Fruit fly (Drosophila melanogaster) whole organism, embryonic: ENCODE results near the gene Tm1.

Source experiments
- ATbp ChIP-seq: fragments of 200-800 bp; sonication (Bioruptor generic); optimal IDR thresholded peaks from 2 replicates; lab custom pipeline; 2017; ENCODE audit warnings: missing biosample characterization, mild to moderate bottlenecking, missing genetic modification characterization, missing genetic modification reagents
- Atf6 ChIP-seq: fragments of 200-800 bp; sonication (Bioruptor generic); IDR thresholded peaks from 2 replicates; pipeline ENCODE4 v1.3.6; 2022; ENCODE audit warnings: missing biosample characterization, missing genetic modification characterization
- Bdp1 ChIP-seq: fragments of 200-800 bp; sonication (Bioruptor generic); optimal IDR thresholded peaks from 3 replicates; lab custom pipeline; 2016; ENCODE audit warnings: missing biosample characterization, missing genetic modification characterization
- Bteb2 ChIP-seq: fragments of 200-800 bp; sonication (Bioruptor generic); optimal IDR thresholded peaks from 2 replicates; lab custom pipeline; 2016; ENCODE audit warnings: missing biosample characterization, missing genetic modification characterization
- CG10267 ChIP-seq: fragments of 200-800 bp; sonication (Bioruptor generic); optimal IDR thresholded peaks from 2 replicates; lab custom pipeline; 2018; ENCODE audit warnings: missing biosample characterization, mild to moderate bottlenecking, missing genetic modification characterization, moderate library complexity
- CG11398 ChIP-seq: fragments of 200-800 bp; sonication (Bioruptor generic); optimal IDR thresholded peaks from 2 replicates; lab custom pipeline; 2016; ENCODE audit warnings: missing biosample characterization, missing genetic modification characterization
- CG12219 ChIP-seq: fragments of 200-800 bp; sonication (Bioruptor generic); optimal IDR thresholded peaks from 3 replicates; lab custom pipeline; 2018; ENCODE audit warnings: missing biosample characterization, mild to moderate bottlenecking, missing genetic modification characterization
- CG12299 ChIP-seq: fragments of 200-800 bp; sonication (Bioruptor generic); optimal IDR thresholded peaks from 2 replicates; lab custom pipeline; 2018; ENCODE audit warnings: missing biosample characterization, mild to moderate bottlenecking, missing genetic modification characterization
- CG13894 ChIP-seq: fragments of 200-800 bp; sonication (Bioruptor generic); optimal IDR thresholded peaks from 3 replicates; lab custom pipeline; 2018; ENCODE audit warnings: missing biosample characterization, mild to moderate bottlenecking, missing genetic modification characterization, moderate library complexity
- CG15269 ChIP-seq: fragments of 200-800 bp; sonication (Bioruptor generic); optimal IDR thresholded peaks from 2 replicates; lab custom pipeline; 2018; ENCODE audit warnings: missing biosample characterization, mild to moderate bottlenecking, missing genetic modification characterization, moderate library complexity
- CG15601 ChIP-seq: fragments of 200-800 bp; sonication (Bioruptor generic); optimal IDR thresholded peaks from 3 replicates; lab custom pipeline; 2019; ENCODE audit warnings: missing biosample characterization, mild to moderate bottlenecking, missing genetic modification characterization, moderate library complexity
- CG17361 ChIP-seq: fragments of 200-800 bp; sonication (Bioruptor generic); IDR thresholded peaks from 3 replicates; pipeline ENCODE4 v1.3.6; 2022; ENCODE audit warnings: missing biosample characterization, missing genetic modification characterization
- CG3847 ChIP-seq: fragments of 200-800 bp; sonication (Bioruptor generic); IDR thresholded peaks from 2 replicates; pipeline ENCODE4 v1.3.6; 2022; ENCODE audit warnings: missing biosample characterization, missing genetic modification characterization
- CG4282 ChIP-seq: fragments of 200-800 bp; sonication (Bioruptor generic); optimal IDR thresholded peaks from 2 replicates; lab custom pipeline; 2016; ENCODE audit warnings: missing biosample characterization, missing genetic modification characterization
- CG4360 ChIP-seq: fragments of 200-800 bp; sonication (Bioruptor generic); IDR thresholded peaks from 2 replicates; pipeline ENCODE4 v1.3.6; 2022; ENCODE audit warnings: missing biosample characterization, missing genetic modification characterization
- CG6654 ChIP-seq: fragments of 200-800 bp; sonication (Bioruptor generic); optimal IDR thresholded peaks from 2 replicates; lab custom pipeline; 2017; ENCODE audit warnings: missing biosample characterization, mild to moderate bottlenecking, missing genetic modification characterization
- CG6765 ChIP-seq: fragments of 200-800 bp; sonication (Bioruptor generic); optimal IDR thresholded peaks from 3 replicates; lab custom pipeline; 2017; ENCODE audit warnings: missing biosample characterization, mild to moderate bottlenecking, missing genetic modification characterization
- CG7271 ChIP-seq: fragments of 200-800 bp; sonication (Bioruptor generic); optimal IDR thresholded peaks from 2 replicates; lab custom pipeline; 2018; ENCODE audit warnings: missing biosample characterization, mild to moderate bottlenecking, missing genetic modification characterization, moderate library complexity
- CG7556 ChIP-seq: fragments of 200-800 bp; sonication (Bioruptor generic); optimal IDR thresholded peaks from 2 replicates; lab custom pipeline; 2017; ENCODE audit warnings: missing biosample characterization, mild to moderate bottlenecking, missing genetic modification characterization
- CG8281 ChIP-seq: fragments of 200-800 bp; sonication (Bioruptor generic); optimal IDR thresholded peaks from 2 replicates; lab custom pipeline; 2018; ENCODE audit warnings: missing biosample characterization, mild to moderate bottlenecking, missing genetic modification characterization, moderate library complexity
- CG9876 ChIP-seq: fragments of 200-800 bp; sonication (Bioruptor generic); optimal IDR thresholded peaks from 2 replicates; lab custom pipeline; 2016; ENCODE audit warnings: missing biosample characterization, missing genetic modification characterization
- CTCF ChIP-seq: fragments of 200-800 bp; sonication (Bioruptor generic); optimal IDR thresholded peaks from 2 replicates; lab custom pipeline; 2017; ENCODE audit warnings: missing biosample characterization, mild to moderate bottlenecking, missing genetic modification characterization, moderate library complexity
- Camta ChIP-seq: fragments of 200-800 bp; sonication (Bioruptor generic); optimal IDR thresholded peaks from 2 replicates; lab custom pipeline; 2016; ENCODE audit warnings: missing biosample characterization, missing genetic modification characterization
- CrebB ChIP-seq: fragments of 200-800 bp; sonication (Bioruptor generic); optimal IDR thresholded peaks from 3 replicates; lab custom pipeline; 2018; ENCODE audit warnings: missing biosample characterization, mild to moderate bottlenecking, missing genetic modification characterization
- Dad ChIP-seq: fragments of 200-800 bp; sonication (Bioruptor generic); optimal IDR thresholded peaks from 3 replicates; lab custom pipeline; 2016; ENCODE audit warnings: missing biosample characterization, missing genetic modification characterization
- Fer1 ChIP-seq: fragments of 200-800 bp; sonication (Bioruptor generic); optimal IDR thresholded peaks from 2 replicates; lab custom pipeline; 2017; ENCODE audit warnings: missing biosample characterization, mild to moderate bottlenecking, missing genetic modification characterization
- Kr ChIP-seq: fragments of 200-800 bp; sonication (Bioruptor generic); optimal IDR thresholded peaks from 2 replicates; lab custom pipeline; 2017; ENCODE audit warnings: missing biosample characterization, mild to moderate bottlenecking, missing genetic modification characterization
- MBD-R2 ChIP-seq: fragments of 200-800 bp; sonication (Bioruptor generic); IDR thresholded peaks from 2 replicates; pipeline ENCODE4 v1.3.6; 2022; ENCODE audit warnings: missing biosample characterization, missing genetic modification characterization
- Nf-YB ChIP-seq: fragments of 200-800 bp; sonication (Bioruptor generic); optimal IDR thresholded peaks from 3 replicates; lab custom pipeline; 2019; ENCODE audit warnings: missing biosample characterization, mild to moderate bottlenecking, missing genetic modification characterization, moderate library complexity
- Oaz ChIP-seq: fragments of 200-800 bp; sonication (Bioruptor generic); IDR thresholded peaks from 2 replicates; pipeline ENCODE4 v1.3.6; 2022; ENCODE audit warnings: missing biosample characterization, missing genetic modification characterization
- PHDP ChIP-seq: fragments of 200-800 bp; sonication (Bioruptor generic); optimal IDR thresholded peaks from 3 replicates; lab custom pipeline; 2018; ENCODE audit warnings: missing biosample characterization, mild to moderate bottlenecking, missing genetic modification characterization, moderate library complexity
- Scr ChIP-seq: fragments of 200-800 bp; sonication (Bioruptor generic); IDR thresholded peaks from 2 replicates; pipeline ENCODE4 v1.3.6; 2022; ENCODE audit warnings: missing biosample characterization, missing genetic modification characterization; ENCODE audit not compliant: partially characterized antibody
- Sox102F ChIP-seq: fragments of 200-800 bp; sonication (Bioruptor generic); optimal IDR thresholded peaks from 2 replicates; lab custom pipeline; 2018; ENCODE audit warnings: missing biosample characterization, mild to moderate bottlenecking, missing genetic modification characterization, moderate library complexity
- Sry-δ ChIP-seq: fragments of 200-800 bp; sonication (Bioruptor generic); optimal IDR thresholded peaks from 2 replicates; lab custom pipeline; 2016; ENCODE audit warnings: missing biosample characterization, missing genetic modification characterization
- Ssrp ChIP-seq: fragments of 200-800 bp; sonication (Bioruptor generic); optimal IDR thresholded peaks from 2 replicates; lab custom pipeline; 2018; ENCODE audit warnings: missing biosample characterization, mild to moderate bottlenecking, missing genetic modification characterization, moderate library complexity
- TFAM ChIP-seq: fragments of 200-800 bp; sonication (Bioruptor generic); optimal IDR thresholded peaks from 2 replicates; lab custom pipeline; 2017; ENCODE audit warnings: missing biosample characterization, missing genetic modification characterization, inconsistent platforms
- bbx ChIP-seq: fragments of 200-800 bp; sonication (Bioruptor generic); IDR thresholded peaks from 2 replicates; pipeline ENCODE4 v1.3.6; 2022; ENCODE audit warnings: missing biosample characterization, missing genetic modification characterization; ENCODE audit not compliant: partially characterized antibody
- ci ChIP-seq: fragments of 200-800 bp; sonication (Bioruptor generic); IDR thresholded peaks from 3 replicates; pipeline ENCODE4 v1.3.6; 2022; ENCODE audit warnings: missing biosample characterization, missing genetic modification characterization
- en ChIP-seq: fragments of 200-800 bp; sonication (Bioruptor generic); optimal IDR thresholded peaks from 2 replicates; lab custom pipeline; 2016; ENCODE audit warnings: missing biosample characterization, missing genetic modification characterization
- fd102C ChIP-seq: fragments of 200-800 bp; sonication (Bioruptor generic); optimal IDR thresholded peaks from 2 replicates; lab custom pipeline; 2018; ENCODE audit warnings: missing biosample characterization, mild to moderate bottlenecking, missing genetic modification characterization, moderate library complexity
- fd64A ChIP-seq: fragments of 200-800 bp; sonication (Bioruptor generic); optimal IDR thresholded peaks from 3 replicates; lab custom pipeline; 2018; ENCODE audit warnings: missing biosample characterization, mild to moderate bottlenecking, missing genetic modification characterization
- ham ChIP-seq: fragments of 200-800 bp; sonication (Bioruptor generic); IDR thresholded peaks from 2 replicates; pipeline ENCODE4 v1.3.6; 2022; ENCODE audit warnings: missing biosample characterization, missing genetic modification characterization
- hb ChIP-seq: fragments of 200-800 bp; sonication (Bioruptor generic); IDR thresholded peaks from 3 replicates; pipeline ENCODE4 v1.3.6; 2022; ENCODE audit warnings: missing biosample characterization, missing genetic modification characterization; ENCODE audit not compliant: partially characterized antibody
- kah ChIP-seq: fragments of 200-800 bp; sonication (Bioruptor generic); optimal IDR thresholded peaks from 2 replicates; lab custom pipeline; 2018; ENCODE audit warnings: missing biosample characterization, mild to moderate bottlenecking, missing genetic modification characterization
- mam ChIP-seq: fragments of 200-800 bp; sonication (Bioruptor generic); optimal IDR thresholded peaks from 3 replicates; lab custom pipeline; 2016; ENCODE audit warnings: missing biosample characterization, missing genetic modification characterization
- pan ChIP-seq, 4 experiments: fragments of >200 bp in 3 of 4; fragments of 200-800 bp in 1 of 4; sonication (Bioruptor generic) in 1 of 4; optimal IDR thresholded peaks in 3 of 4; IDR thresholded peaks in 1 of 4; 2 replicates each; pipeline versions ENCODE4 v1.3.6 to Lab custom; 2017 to 2022; ENCODE audit warnings: missing biosample characterization in 2 of 4, missing genetic modification characterization in 2 of 4, mixed read lengths in 1 of 4
- pho ChIP-seq: fragments of 200-800 bp; sonication (Bioruptor generic); optimal IDR thresholded peaks from 2 replicates; lab custom pipeline; 2016; ENCODE audit warnings: missing biosample characterization, missing genetic modification characterization
- pum ChIP-seq: fragments of 200-800 bp; sonication (Bioruptor generic); optimal IDR thresholded peaks from 2 replicates; lab custom pipeline; 2016; ENCODE audit warnings: missing biosample characterization, missing genetic modification characterization
- sug ChIP-seq: fragments of 200-800 bp; optimal IDR thresholded peaks from 2 replicates; lab custom pipeline; 2019; ENCODE audit warnings: missing biosample characterization, mild to moderate bottlenecking, missing genetic modification characterization, moderate library complexity
- z ChIP-seq: fragments of 200-800 bp; sonication (Bioruptor generic); IDR thresholded peaks from 3 replicates; pipeline ENCODE4 v1.3.6; 2022; ENCODE audit warnings: missing biosample characterization, missing genetic modification characterization
- zen2 ChIP-seq: fragments of 200-800 bp; sonication (Bioruptor generic); IDR thresholded peaks from 3 replicates; pipeline ENCODE4 v1.3.6; 2022; ENCODE audit warnings: missing biosample characterization, missing genetic modification characterization; ENCODE audit not compliant: partially characterized antibody

Tm1 gene

DNA sequence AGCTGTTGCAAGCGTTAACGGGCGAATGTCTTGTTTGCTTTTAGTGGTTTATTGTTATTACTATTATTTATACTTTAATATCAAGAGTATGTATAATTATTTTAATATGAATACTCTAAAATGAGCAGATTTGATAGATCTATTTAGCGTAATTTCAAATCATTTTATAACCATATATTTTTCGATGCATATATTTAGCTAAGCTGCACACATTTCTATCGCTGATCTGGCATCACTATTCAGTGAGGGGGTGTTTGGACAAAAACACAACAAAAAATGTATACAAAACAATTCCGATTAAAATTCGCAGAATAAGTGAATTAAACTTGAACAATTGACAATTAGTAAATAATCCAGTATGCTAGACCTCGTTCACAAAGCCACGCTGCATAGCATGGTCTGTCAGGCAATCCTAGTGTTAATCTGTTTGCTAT, 73.0 kb downstream of the Tm1 start, which contains the start of the genes Trs33 and Tmtc4 (continued):
- TF ChIP-seq fd102C (GFP tag; lab: Kevin White, UChicago) (no peak), pho (GFP tag; lab: Kevin White, UChicago) (no peak), en (no peak), mam (GFP tag; lab: Kevin White, UChicago) (no peak), CG12299 (peak; percentile 8), Dad (GFP tag; lab: Kevin White, UChicago) (no peak), MBD-R2 (GFP tag; lab: Robert Waterston, UW) (peak; percentile 93), ATbp (GFP tag; lab: Kevin White, UChicago) (no peak), pum (GFP tag; lab: Kevin White, UChicago) (no peak), bbx (peak; percentile 16; the same call in 1 of the 2 replicates), Ssrp (tag; lab: Kevin White, UChicago) (no peak), CG12219 (GFP tag; lab: Kevin White, UChicago) (no peak), CG15601 (tag; lab: Kevin White, UChicago) (peak; percentile 31), CG7271 (tag; lab: Kevin White, UChicago) (no peak), Sry-δ (no peak), kah (no peak), PHDP (tag; lab: Kevin White, UChicago) (peak; percentile 51), CG7556 (GFP tag; lab: Kevin White, UChicago) (peak; percentile 34), CrebB (tag; lab: Kevin White, UChicago) (no peak), Nf-YB (no peak), CG4360 (peak; percentile 41; the same call in 1 of the 2 replicates), CG3847 (GFP tag; lab: Robert Waterston, UW) (no peak), Scr (GFP tag; lab: Robert Waterston, UW) (peak; percentile 33; the same call in 1 of the 2 replicates), ci (GFP tag; lab: Robert Waterston, UW) (no peak), CG15269 (peak; percentile 59), CG6654 (GFP tag; lab: Kevin White, UChicago) (no peak), Kr (GFP tag; lab: Kevin White, UChicago) (no peak), CG4282 (no peak), Bteb2 (GFP tag; lab: Kevin White, UChicago) (no peak), Fer1 (GFP tag; lab: Kevin White, UChicago) (peak; percentile 56), CG13894 (no peak), Atf6 (no peak), ham (GFP tag; lab: Robert Waterston, UW) (no peak), CG11398 (GFP tag; lab: Kevin White, UChicago) (no peak), Bdp1 (GFP tag; lab: Kevin White, UChicago) (no peak), zen2 (GFP tag; lab: Robert Waterston, UW) (no peak), hb (GFP tag; lab: Robert Waterston, UW) (no peak), CTCF (no peak), Oaz (GFP tag; lab: Robert Waterston, UW) (no peak), CG8281 (tag; lab: Kevin White, UChicago) (no peak), sug (tag; lab: Kevin White, UChicago) (peak; percentile 74), CG17361 (GFP tag; lab: Robert Waterston, UW) (peak; percentile 57; the same call in 2 of the 3 replicates), pan (optimal IDR thresholded peaks at IDR 0.05; lab: Kevin White, UChicago) (no peak), pan (GFP tag; optimal IDR thresholded peaks at IDR 0.05 in 1 of 2, IDR thresholded peaks at IDR 0.05 in 1 of 2) (no peak), Camta (no peak), CG6765 (no peak), Sox102F (no peak), CG9876 (no peak), CG10267 (tag; lab: Kevin White, UChicago) (peak; percentile 54), z (GFP tag; lab: Robert Waterston, UW) (no peak), fd64A (GFP tag; lab: Kevin White, UChicago) (no peak), TFAM (no peak)
